Worm (Caenorhabditis elegans) whole organism, L4/young adult: ENCODE results near the gene brd-1.

Experiments
- W03F9.2 ChIP-seq: fragments of 150-350 bp; optimal IDR thresholded peaks from 2 replicates; lab custom pipeline; 2014; ENCODE audit warnings: missing biosample characterization, missing genetic modification characterization
- dao-5 ChIP-seq: sonication (generic microtip); optimal IDR thresholded peaks from 2 replicates; lab custom pipeline; 2016; ENCODE audit warnings: missing genotype, missing genetic modification characterization, moderate library complexity, missing compliant biosample characterization
- him-1 ChIP-seq: sonication (generic microtip); optimal IDR thresholded peaks from 2 replicates; lab custom pipeline; 2016; ENCODE audit warnings: missing genotype, missing genetic modification reagents, missing genetic modification characterization, missing compliant biosample characterization

DNA sequence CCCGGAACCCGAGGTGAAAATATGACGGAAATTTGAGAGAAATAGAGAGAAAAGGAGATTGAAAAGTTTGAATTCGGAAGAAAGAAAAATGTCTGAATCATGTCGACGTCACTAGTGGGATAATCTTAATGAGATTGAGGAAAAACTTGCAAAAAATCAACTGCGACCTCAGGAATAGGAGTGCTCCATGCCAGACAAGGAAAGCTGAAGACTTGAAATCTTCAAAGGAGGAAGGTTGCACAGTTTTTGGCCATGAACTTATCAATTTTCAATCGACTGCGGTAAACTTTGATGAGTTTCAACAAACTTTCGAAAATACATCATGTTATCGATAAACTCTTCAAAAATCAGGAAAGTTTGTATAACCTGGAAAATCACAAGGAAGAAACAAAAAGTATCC, 23.1 kb upstream of the brd-1 start, which contains the start of gene pdf-1:
- no peak for TF ChIP-seq W03F9.2 (tag; lab: Kevin White, UChicago)
- no peak for TF ChIP-seq him-1
- no peak for TF ChIP-seq dao-5 (tag; lab: Kevin White, UChicago)
